Worm (Caenorhabditis elegans) whole organism, L4 larva: ENCODE data around the gene cnc-7.

Experiments used
- lin-15B ChIP-seq: fragments of 150-350 bp; sonication (generic microtip); optimal IDR thresholded peaks from 3 replicates; lab custom pipeline; 2014; ENCODE audit warnings: missing biosample characterization, missing genetic modification characterization
- nhr-237 ChIP-seq: sonication (generic microtip); optimal IDR thresholded peaks from 2 replicates; lab custom pipeline; 2017; ENCODE audit warnings: missing biosample characterization, missing genetic modification characterization
- rbr-2 ChIP-seq: sonication (generic microtip); optimal IDR thresholded peaks from 2 replicates; lab custom pipeline; 2016; ENCODE audit warnings: missing genotype, missing genetic modification characterization, missing compliant biosample characterization
- zip-2 ChIP-seq: fragments of 150-350 bp; optimal IDR thresholded peaks from 2 replicates; lab custom pipeline; 2014; ENCODE audit warnings: missing biosample characterization, missing genetic modification characterization

DNA sequence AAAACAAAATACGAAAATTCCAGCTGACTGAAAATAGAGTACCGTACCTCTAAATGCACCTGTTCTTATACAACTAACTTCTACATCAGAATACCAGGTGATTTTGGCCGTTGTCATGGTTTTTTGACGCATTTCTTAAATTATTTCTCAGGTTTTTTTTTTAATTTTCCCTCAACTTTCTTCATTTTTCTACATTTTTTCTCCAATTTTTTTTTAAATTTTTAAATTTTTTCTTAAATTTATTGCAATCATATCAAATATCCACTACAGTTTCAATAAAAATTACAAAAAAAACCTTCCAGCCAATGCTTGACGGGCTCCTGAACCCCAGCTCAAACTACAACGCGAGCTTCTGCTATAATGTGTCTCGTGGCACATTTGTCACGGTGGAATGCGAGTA lies 42.7 kb upstream of the cnc-7 start, which contains the start of gene K02E2.1:
- TF ChIP-seq rbr-2 (tag; lab: Kevin White, UChicago) = no peak
- TF ChIP-seq nhr-237 (tag; lab: Kevin White, UChicago) = no peak
- TF ChIP-seq lin-15B (tag; lab: Kevin White, UChicago) = no peak
- TF ChIP-seq zip-2 (tag; lab: Kevin White, UChicago) = no peak
